Fruit fly (Drosophila melanogaster): Measurements from ENCODE around the gene ast.
A peak's percentile ranks its signal among the peaks of the same experiment; 100 is the strongest.

The ast gene

DNA sequence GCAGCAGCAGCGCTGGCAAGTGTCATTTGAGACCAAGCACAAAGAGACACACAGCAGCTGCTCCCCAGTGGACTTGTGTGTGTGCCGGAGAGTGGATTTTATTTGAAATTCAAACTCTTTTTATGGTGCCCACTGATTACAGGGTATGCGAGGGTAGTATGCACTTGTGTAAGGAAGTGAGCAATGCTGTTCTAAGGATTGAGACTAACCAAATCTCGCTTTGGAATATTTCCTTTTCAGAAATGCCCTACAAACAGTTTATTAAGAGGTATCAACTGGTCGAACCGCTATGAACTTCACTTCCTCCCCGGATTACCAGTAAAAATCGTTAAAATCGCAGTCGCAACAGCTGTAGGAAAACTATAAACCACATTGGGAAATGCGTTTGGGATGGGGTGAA, 2.0 kb upstream of the ast start (continued):
- TF ChIP-seq CG11294 (GFP tag; IDR thresholded peaks at IDR 0.05) (peak; percentile 77), CG10669 (GFP tag; optimal IDR thresholded peaks at IDR 0.05) (peak; percentile 32), CG4318 (GFP tag; optimal IDR thresholded peaks at IDR 0.05) (no peak), cyc (GFP tag; optimal IDR thresholded peaks at IDR 0.05) (peak; percentile 70), CG34406 (GFP tag; optimal IDR thresholded peaks at IDR 0.05) (peak; percentile 9), dsx (GFP tag; optimal IDR thresholded peaks at IDR 0.05; ENCODE audit: poor library complexity, severe bottlenecking) (no peak), acj6 (GFP tag; optimal IDR thresholded peaks at IDR 0.05) (peak; percentile 68), CG8119 (GFP tag; IDR thresholded peaks at IDR 0.05) (peak; percentile 88), Met (GFP tag; optimal IDR thresholded peaks at IDR 0.05) (no peak), CG6854 (GFP tag; optimal IDR thresholded peaks at IDR 0.05) (no peak), vri (GFP tag; optimal IDR thresholded peaks at IDR 0.05) (peak; percentile 38), Lpt (GFP tag; optimal IDR thresholded peaks at IDR 0.05) (peak; percentile 71), fd85E (GFP tag; optimal IDR thresholded peaks at IDR 0.05) (no peak), Sox102F (GFP tag; optimal IDR thresholded peaks at IDR 0.05) (peak; percentile 55), CG6276 (GFP tag; optimal IDR thresholded peaks at IDR 0.05) (peak; percentile 75), svp (GFP tag) (peak; percentile 75), lz (GFP tag; optimal IDR thresholded peaks at IDR 0.05) (peak; percentile 64), Ets21C (GFP tag; optimal IDR thresholded peaks at IDR 0.05) (no peak), spab (GFP tag; optimal IDR thresholded peaks at IDR 0.05) (peak; percentile 1), salr (GFP tag; optimal IDR thresholded peaks at IDR 0.05) (no peak), CG11762 (GFP tag; optimal IDR thresholded peaks at IDR 0.05; ENCODE audit: insufficient read depth) (peak; percentile 43), CG3032 (tag; optimal IDR thresholded peaks at IDR 0.05) (peak; percentile 37), Eip78C (GFP tag) (peak; percentile 87), CG6808 (GFP tag; optimal IDR thresholded peaks at IDR 0.05) (peak; percentile 14), Hr39 (GFP tag; optimal IDR thresholded peaks at IDR 0.05) (peak; percentile 81), Eip93F (GFP tag; optimal IDR thresholded peaks at IDR 0.05) (no peak), pdm3 (GFP tag; optimal IDR thresholded peaks at IDR 0.05) (peak; percentile 84), Smox (GFP tag; optimal IDR thresholded peaks at IDR 0.05) (no peak), CG16779 (tag; optimal IDR thresholded peaks at IDR 0.05) (peak; percentile 24), Sox14 (GFP tag; optimal IDR thresholded peaks at IDR 0.05) (peak; percentile 82), achi (GFP tag; optimal IDR thresholded peaks at IDR 0.05) (peak; percentile 64)

- TF ChIP-seq lz (GFP tag; optimal IDR thresholded peaks at IDR 0.05) (no peak), CG11902 (GFP tag; optimal IDR thresholded peaks at IDR 0.05) (no peak), Sox102F (GFP tag; optimal IDR thresholded peaks at IDR 0.05) (no peak), fkh (GFP tag; optimal IDR thresholded peaks at IDR 0.05) (peak; percentile 93), Sox14 (GFP tag; optimal IDR thresholded peaks at IDR 0.05) (peak; percentile 38), svp (GFP tag) (peak; percentile 59), CG10669 (GFP tag; optimal IDR thresholded peaks at IDR 0.05) (no peak), CG6163 (GFP tag; IDR thresholded peaks at IDR 0.05) (peak; percentile 53; the same call in 1 of the 3 replicates), Ets96B (tag; optimal IDR thresholded peaks at IDR 0.05) (no peak), CG1621 (tag; optimal IDR thresholded peaks at IDR 0.05) (no peak)
Measured at dm6 chr2L:1077053-1077452, 695 bp upstream of the ast start.

- TF ChIP-seq CG31627 (GFP tag; optimal IDR thresholded peaks at IDR 0.05) = no peak
- no peak for TF ChIP-seq CG8119 (GFP tag; IDR thresholded peaks at IDR 0.05)
- peak; percentile 90 for TF ChIP-seq svp (GFP tag)
- peak; percentile 40 for TF ChIP-seq CG3032 (tag; optimal IDR thresholded peaks at IDR 0.05)
- peak; percentile 29 for TF ChIP-seq CG16779 (tag; optimal IDR thresholded peaks at IDR 0.05)
- TF ChIP-seq ss (GFP tag; optimal IDR thresholded peaks at IDR 0.05) = peak in 1 of 2 experiments; percentile 61
- TF ChIP-seq CG1621 (tag; optimal IDR thresholded peaks at IDR 0.05) = peak; percentile 9
- TF ChIP-seq Ets96B (tag; optimal IDR thresholded peaks at IDR 0.05) = peak; percentile 37
- no peak for TF ChIP-seq CG11762 (GFP tag; optimal IDR thresholded peaks at IDR 0.05; ENCODE audit: insufficient read depth)
- peak; percentile 43 for TF ChIP-seq Eip78C (GFP tag)
- no peak for TF ChIP-seq CG6854 (GFP tag; optimal IDR thresholded peaks at IDR 0.05)
- TF ChIP-seq CG6808 (GFP tag; optimal IDR thresholded peaks at IDR 0.05) = peak; percentile 19
- no peak for TF ChIP-seq Hr39 (GFP tag; optimal IDR thresholded peaks at IDR 0.05)
- peak; percentile 45; the same call in 1 of the 3 replicates for TF ChIP-seq eg (GFP tag; IDR thresholded peaks at IDR 0.05)
- peak; percentile 43; the same call in 1 of the 2 replicates for TF ChIP-seq CG15336 (GFP tag; IDR thresholded peaks at IDR 0.05)
- peak; percentile 57; the same call in 2 of the 3 replicates for TF ChIP-seq CG6163 (GFP tag; IDR thresholded peaks at IDR 0.05)
- peak; percentile 3 for TF ChIP-seq spab (GFP tag; optimal IDR thresholded peaks at IDR 0.05)
- peak; percentile 33 for TF ChIP-seq Sox14 (GFP tag; optimal IDR thresholded peaks at IDR 0.05)
- TF ChIP-seq CG6276 (GFP tag; optimal IDR thresholded peaks at IDR 0.05) = peak; percentile 35
Measured at dm6 chr2L:1080802-1081464, 3.2 kb downstream of the ast start, which contains the start of gene Atg4a. Gene Atg4a, plus strand, starts transcription at chr2L:1080911.
